Worm (Caenorhabditis elegans): ENCODE measurements around the gene R02E4.3.

- no peak for TF ChIP-seq hmg-11 (tag; optimal IDR thresholded peaks at IDR 0.05)
- no peak for TF ChIP-seq mdl-1 (tag; optimal IDR thresholded peaks at IDR 0.05)
- no peak for TF ChIP-seq nhr-237 (tag; optimal IDR thresholded peaks at IDR 0.05)
- no peak for TF ChIP-seq nhr-77 (tag; optimal IDR thresholded peaks at IDR 0.05)
Observed at ce11 chrX:4075934-4076333, 26.0 kb downstream of the R02E4.3 start.

Measured in whole organism, L3 larva.